Fruit fly (Drosophila melanogaster): ENCODE results near the gene by.

The by gene

DNA sequence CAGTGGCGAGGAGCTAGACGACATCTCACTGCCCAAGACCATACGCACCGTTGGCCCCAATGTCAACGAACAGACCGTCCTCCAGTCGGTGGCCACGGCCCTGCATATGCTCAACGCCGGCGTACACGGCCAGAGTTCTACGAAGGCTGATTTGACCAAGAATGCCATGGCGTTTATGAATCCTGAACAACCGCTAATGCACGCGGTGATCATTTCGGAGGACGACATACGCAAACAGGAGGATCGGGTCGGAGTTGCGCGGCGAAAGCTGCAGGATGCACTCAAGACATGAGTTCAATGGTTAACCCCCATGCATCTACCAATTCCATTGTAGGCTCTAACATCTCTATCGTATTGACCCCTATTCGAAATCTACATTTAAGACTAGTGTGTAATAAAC is 28.3 kb upstream of the by start:
- no peak for TF ChIP-seq CG33017 (tag; optimal IDR thresholded peaks at IDR 0.05)
- no peak for TF ChIP-seq Clk (GFP tag; optimal IDR thresholded peaks at IDR 0.05)
- TF ChIP-seq CG12768 (GFP tag; optimal IDR thresholded peaks at IDR 0.05): no peak
- no peak for TF ChIP-seq CG14711 (tag; optimal IDR thresholded peaks at IDR 0.05)
- TF ChIP-seq Crg-1 (GFP tag; optimal IDR thresholded peaks at IDR 0.05): no peak
- no peak for TF ChIP-seq Hr96 (GFP tag; optimal IDR thresholded peaks at IDR 0.05)
- no peak for TF ChIP-seq CG11617 (GFP tag; optimal IDR thresholded peaks at IDR 0.05)
- no peak for TF ChIP-seq cnc (optimal IDR thresholded peaks at IDR 0.05)
- no peak for TF ChIP-seq CG1620 (GFP tag; optimal IDR thresholded peaks at IDR 0.05)
- no peak for TF ChIP-seq CG7101 (tag; optimal IDR thresholded peaks at IDR 0.05)
- no peak for TF ChIP-seq Mnt (GFP tag; optimal IDR thresholded peaks at IDR 0.05)
- no peak for TF ChIP-seq toe (GFP tag; optimal IDR thresholded peaks at IDR 0.05)
- TF ChIP-seq tj (GFP tag; optimal IDR thresholded peaks at IDR 0.05): no peak
- TF ChIP-seq CG7045 (GFP tag; optimal IDR thresholded peaks at IDR 0.05): no peak
- no peak for TF ChIP-seq CG5204 (GFP tag; optimal IDR thresholded peaks at IDR 0.05)

DNA sequence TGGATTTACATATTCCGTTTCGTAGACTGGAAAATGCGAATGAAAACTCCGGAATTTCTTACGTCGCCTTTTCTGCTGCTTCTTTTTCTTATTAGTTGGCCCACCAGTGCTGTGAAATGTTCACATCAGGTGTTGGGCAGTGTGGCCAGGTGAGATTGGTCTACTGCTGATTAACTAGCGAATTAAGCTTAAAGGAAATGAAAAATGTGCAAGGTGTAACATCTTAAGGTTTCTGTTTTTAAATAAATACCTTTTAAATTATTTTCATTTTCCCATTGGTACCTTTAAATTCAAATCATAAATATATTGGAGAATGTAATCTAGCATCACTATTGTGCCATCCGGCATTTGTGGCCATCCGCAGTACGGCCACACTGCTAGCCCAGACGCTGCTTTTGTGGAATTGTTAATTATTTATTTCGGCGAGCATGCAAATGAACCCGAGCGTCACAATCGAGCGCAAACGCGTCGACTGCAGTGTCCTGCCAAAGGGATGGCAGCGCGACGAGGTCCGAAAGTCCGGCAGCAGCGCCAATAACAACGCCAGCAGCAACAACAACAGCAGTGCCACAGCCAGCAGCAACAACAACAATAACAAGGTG is 26.7 kb upstream of the by start, which contains the start of the genes AP-1mu and MBD-like:
AP-1mu (minus strand) TSS at position 113 of the 602 bp plus-strand sequence.
MBD-like (plus strand) TSS at position 348 of the 602 bp plus-strand sequence.
- TF ChIP-seq CG12768 (GFP tag; optimal IDR thresholded peaks at IDR 0.05) (peak; percentile 74), CG7045 (GFP tag; optimal IDR thresholded peaks at IDR 0.05) (peak; percentile 61), CG11617 (GFP tag; optimal IDR thresholded peaks at IDR 0.05) (peak; percentile 83), ovo (GFP tag; optimal IDR thresholded peaks at IDR 0.05) (peak; percentile 44), CG33017 (tag; optimal IDR thresholded peaks at IDR 0.05) (peak; percentile 50), CG5204 (GFP tag; optimal IDR thresholded peaks at IDR 0.05) (no peak), pad (GFP tag; optimal IDR thresholded peaks at IDR 0.05) (peak; percentile 71), Mnt (GFP tag; optimal IDR thresholded peaks at IDR 0.05) (peak; percentile 74), cnc (optimal IDR thresholded peaks at IDR 0.05) (no peak), CG14711 (tag; optimal IDR thresholded peaks at IDR 0.05) (peak; percentile 60), kay (GFP tag; ENCODE audit: borderline replicate concordance) (no peak), Hr96 (GFP tag; optimal IDR thresholded peaks at IDR 0.05) (no peak), toe (GFP tag; optimal IDR thresholded peaks at IDR 0.05) (no peak), bab1 (GFP tag; optimal IDR thresholded peaks at IDR 0.05) (peak; percentile 75), CG1620 (GFP tag; optimal IDR thresholded peaks at IDR 0.05) (peak; percentile 91), Crg-1 (GFP tag; optimal IDR thresholded peaks at IDR 0.05) (peak; percentile 86), Clk (GFP tag; optimal IDR thresholded peaks at IDR 0.05) (peak; percentile 25), CG7101 (tag; optimal IDR thresholded peaks at IDR 0.05) (peak; percentile 78), cic (GFP tag; optimal IDR thresholded peaks at IDR 0.05) (peak; percentile 41), tj (GFP tag; optimal IDR thresholded peaks at IDR 0.05) (peak; percentile 58)

DNA sequence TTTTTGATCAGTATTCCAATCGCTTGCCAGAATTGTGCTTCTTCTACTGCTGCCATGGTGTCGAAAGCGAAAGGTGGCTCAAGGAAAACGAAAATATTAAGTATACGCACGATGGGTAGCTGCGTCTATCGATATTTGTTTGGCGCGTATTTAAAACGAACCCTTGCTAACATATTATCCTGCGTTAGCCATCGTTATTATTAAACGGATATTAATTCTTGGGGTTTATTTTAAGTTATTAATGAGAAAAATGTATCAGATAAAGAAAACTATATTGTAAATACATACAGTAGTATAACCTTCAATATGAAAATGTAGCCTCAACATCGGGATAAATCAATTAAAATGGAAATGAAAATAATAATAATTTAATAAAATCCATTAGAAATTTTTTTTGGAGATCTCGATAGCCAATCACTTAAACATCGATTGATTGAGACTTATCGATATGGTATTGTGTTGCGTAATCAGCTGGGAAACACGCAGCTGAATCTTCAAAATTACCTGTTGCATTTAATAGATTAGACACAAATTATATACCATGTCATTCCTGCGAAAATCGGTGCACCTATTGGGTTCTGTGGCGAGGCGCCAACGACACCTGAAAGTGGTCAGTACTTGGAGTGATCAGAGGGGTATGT is 22.6 kb upstream of the by start, which contains the start of the genes CG9386 and BckdhA:
CG9386 (minus strand) TSS at position 75 of the 641 bp plus-strand sequence.
BckdhA (plus strand) TSS at position 452 of the 641 bp plus-strand sequence.
- TF ChIP-seq toe (GFP tag; optimal IDR thresholded peaks at IDR 0.05) (no peak), CG7045 (GFP tag; optimal IDR thresholded peaks at IDR 0.05) (peak; percentile 5), Mnt (GFP tag; optimal IDR thresholded peaks at IDR 0.05) (peak; percentile 80), kay (GFP tag; ENCODE audit: borderline replicate concordance) (no peak), Hr96 (GFP tag; optimal IDR thresholded peaks at IDR 0.05) (no peak), pad (GFP tag; optimal IDR thresholded peaks at IDR 0.05) (peak; percentile 42), CG33017 (tag; optimal IDR thresholded peaks at IDR 0.05) (no peak), bab1 (GFP tag; optimal IDR thresholded peaks at IDR 0.05) (peak; percentile 35), CG11617 (GFP tag; optimal IDR thresholded peaks at IDR 0.05) (peak; percentile 67), CG14711 (tag; optimal IDR thresholded peaks at IDR 0.05) (peak; percentile 10), CG12768 (GFP tag; optimal IDR thresholded peaks at IDR 0.05) (no peak), cic (GFP tag; optimal IDR thresholded peaks at IDR 0.05) (peak; percentile 33), CG1620 (GFP tag; optimal IDR thresholded peaks at IDR 0.05) (peak; percentile 72), tj (GFP tag; optimal IDR thresholded peaks at IDR 0.05) (peak; percentile 46), cnc (optimal IDR thresholded peaks at IDR 0.05) (no peak), CG7101 (tag; optimal IDR thresholded peaks at IDR 0.05) (peak; percentile 30), Clk (GFP tag; optimal IDR thresholded peaks at IDR 0.05) (no peak), Crg-1 (GFP tag; optimal IDR thresholded peaks at IDR 0.05) (peak; percentile 41), CG5204 (GFP tag; optimal IDR thresholded peaks at IDR 0.05) (no peak), ovo (GFP tag; optimal IDR thresholded peaks at IDR 0.05) (peak; percentile 1)

DNA sequence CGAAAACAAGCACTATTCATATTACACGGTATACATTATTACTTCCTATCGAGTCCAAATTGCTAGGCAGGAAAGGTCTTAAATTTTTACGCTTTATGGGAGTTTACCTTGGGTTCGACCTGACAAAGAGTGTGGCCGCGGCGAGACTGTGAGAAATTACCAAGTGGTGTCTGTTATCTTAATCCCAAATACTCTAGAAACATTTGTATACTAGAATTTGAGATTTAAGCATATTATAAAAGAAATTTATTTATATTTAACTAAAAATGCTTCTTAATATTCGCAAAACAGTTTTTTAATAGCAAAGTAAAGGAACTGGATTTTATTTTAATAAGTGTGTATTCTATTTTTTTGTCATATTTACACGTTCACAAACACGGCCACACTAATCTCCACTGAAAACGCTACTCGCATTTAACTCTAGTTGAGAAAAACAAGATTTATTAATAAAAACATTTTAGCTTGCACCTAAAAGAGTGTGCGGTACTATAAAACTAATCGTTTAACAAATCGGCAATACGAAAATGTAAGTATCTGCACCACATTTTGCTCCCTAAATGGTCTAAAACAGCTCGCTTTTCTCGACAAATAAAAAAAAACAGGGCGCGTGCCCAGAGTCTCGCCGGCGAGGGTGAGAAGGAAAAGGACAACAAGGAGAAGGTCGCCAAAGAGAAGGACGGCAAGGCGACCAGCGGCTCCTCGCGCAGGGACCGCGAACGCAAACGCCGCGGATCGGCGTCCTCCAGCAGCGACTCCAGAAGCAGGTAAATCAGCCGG is 19.0 kb upstream of the by start, which contains the start of the genes mura and RnpS1:
mura (minus strand) TSS at position 148 of the 777 bp plus-strand sequence.
RnpS1 (plus strand) TSS at position 376 of the 777 bp plus-strand sequence.
- TF ChIP-seq CG5204 (GFP tag; optimal IDR thresholded peaks at IDR 0.05) (no peak), CG11617 (GFP tag; optimal IDR thresholded peaks at IDR 0.05) (no peak), ovo (GFP tag; optimal IDR thresholded peaks at IDR 0.05) (no peak), pad (GFP tag; optimal IDR thresholded peaks at IDR 0.05) (no peak), bab1 (GFP tag; optimal IDR thresholded peaks at IDR 0.05) (peak; percentile 20), CG33017 (tag; optimal IDR thresholded peaks at IDR 0.05) (no peak), cnc (optimal IDR thresholded peaks at IDR 0.05) (no peak), CG12768 (GFP tag; optimal IDR thresholded peaks at IDR 0.05) (no peak), Hr96 (GFP tag; optimal IDR thresholded peaks at IDR 0.05) (no peak), cic (GFP tag; optimal IDR thresholded peaks at IDR 0.05) (peak; percentile 53), kay (GFP tag; ENCODE audit: borderline replicate concordance) (no peak), Mnt (GFP tag; optimal IDR thresholded peaks at IDR 0.05) (peak; percentile 8)

All from whole organism, adult.